Fruit fly (Drosophila melanogaster) whole organism, embryonic: ENCODE measurements around the gene heph.

Experiments used
- Aef1 ChIP-seq: fragments of 200-800 bp; sonication (Bioruptor generic); IDR thresholded peaks from 3 replicates; pipeline ENCODE4 v1.3.6; 2022; ENCODE audit warnings: missing biosample characterization, missing genetic modification characterization
- Asciz ChIP-seq: fragments of 200-800 bp; sonication (Bioruptor generic); optimal IDR thresholded peaks from 2 replicates; lab custom pipeline; 2017; ENCODE audit warnings: missing biosample characterization, mild to moderate bottlenecking, missing genetic modification characterization, missing genetic modification reagents
- Atf3 ChIP-seq: fragments of 200-800 bp; sonication (Bioruptor generic); optimal IDR thresholded peaks from 3 replicates; lab custom pipeline; 2016; ENCODE audit warnings: missing biosample characterization, missing genetic modification characterization
- Blimp-1 ChIP-seq: fragments of 200-800 bp; sonication (Bioruptor generic); optimal IDR thresholded peaks from 3 replicates; lab custom pipeline; 2018; ENCODE audit warnings: missing biosample characterization, missing genetic modification characterization, mild to moderate bottlenecking, moderate library complexity, missing genetic modification reagents
- CG10321 ChIP-seq: fragments of 200-800 bp; sonication (Bioruptor generic); IDR thresholded peaks from 2 replicates; pipeline ENCODE4 v1.3.6; 2022; ENCODE audit warnings: missing biosample characterization, missing genetic modification characterization
- CG10979 ChIP-seq: fragments of 200-800 bp; sonication (Bioruptor generic); optimal IDR thresholded peaks from 2 replicates; lab custom pipeline; 2018; ENCODE audit warnings: missing biosample characterization, mild to moderate bottlenecking, missing genetic modification characterization, moderate library complexity
- CG11093 ChIP-seq: fragments of 200-800 bp; sonication (Bioruptor generic); IDR thresholded peaks from 3 replicates; pipeline ENCODE4 v1.3.6; 2022; ENCODE audit warnings: missing biosample characterization, missing genetic modification characterization
- CG17912 ChIP-seq: fragments of 200-800 bp; sonication (Bioruptor generic); optimal IDR thresholded peaks from 2 replicates; lab custom pipeline; 2018; ENCODE audit warnings: missing biosample characterization, mild to moderate bottlenecking, missing genetic modification characterization
- CG18764 ChIP-seq: fragments of 200-800 bp; sonication (Bioruptor generic); optimal IDR thresholded peaks from 3 replicates; lab custom pipeline; 2016; ENCODE audit warnings: missing biosample characterization, missing genetic modification characterization
- CG30403 ChIP-seq: fragments of 200-800 bp; sonication (Bioruptor generic); optimal IDR thresholded peaks from 3 replicates; lab custom pipeline; 2016; ENCODE audit warnings: missing biosample characterization, missing genetic modification characterization
- CG31224 ChIP-seq: fragments of 200-800 bp; sonication (Bioruptor generic); IDR thresholded peaks from 2 replicates; pipeline ENCODE4 v1.3.6; 2022; ENCODE audit warnings: missing biosample characterization, missing genetic modification characterization
- CG3281 ChIP-seq: fragments of 200-800 bp; sonication (Bioruptor generic); optimal IDR thresholded peaks from 3 replicates; lab custom pipeline; 2017; ENCODE audit warnings: missing biosample characterization, mild to moderate bottlenecking, missing genetic modification characterization
- CG42726 ChIP-seq: fragments of 200-800 bp; sonication (Bioruptor generic); IDR thresholded peaks from 2 replicates; pipeline ENCODE4 v1.3.6; 2022; ENCODE audit warnings: missing biosample characterization, missing genetic modification characterization; ENCODE audit not compliant: partially characterized antibody
- CG4617 ChIP-seq: fragments of 200-800 bp; sonication (Bioruptor generic); optimal IDR thresholded peaks from 3 replicates; lab custom pipeline; 2016; ENCODE audit warnings: missing biosample characterization, missing genetic modification characterization, borderline replicate concordance
- CG6791 ChIP-seq: fragments of 200-800 bp; sonication (Bioruptor generic); IDR thresholded peaks from 3 replicates; pipeline ENCODE4 v1.3.6; 2022; ENCODE audit warnings: missing biosample characterization, missing genetic modification characterization; ENCODE audit not compliant: partially characterized antibody
- CG7987 ChIP-seq: fragments of 200-800 bp; sonication (Bioruptor generic); optimal IDR thresholded peaks from 2 replicates; lab custom pipeline; 2018; ENCODE audit warnings: missing biosample characterization, mild to moderate bottlenecking, missing genetic modification characterization, moderate library complexity
- CG8765 ChIP-seq: fragments of 200-800 bp; sonication (Bioruptor generic); IDR thresholded peaks from 2 replicates; pipeline ENCODE4 v1.3.6; 2022; ENCODE audit warnings: missing biosample characterization, missing genetic modification characterization
- CG8944 ChIP-seq: fragments of 200-800 bp; sonication (Bioruptor generic); optimal IDR thresholded peaks from 3 replicates; lab custom pipeline; 2016; ENCODE audit warnings: missing biosample characterization, missing genetic modification characterization
- CG9797 ChIP-seq: fragments of 200-800 bp; sonication (Bioruptor generic); optimal IDR thresholded peaks from 3 replicates; lab custom pipeline; 2018; ENCODE audit warnings: missing biosample characterization, mild to moderate bottlenecking, missing genetic modification characterization
- D19A ChIP-seq: fragments of 200-800 bp; optimal IDR thresholded peaks from 3 replicates; lab custom pipeline; 2019; ENCODE audit warnings: missing biosample characterization, mild to moderate bottlenecking, missing genetic modification characterization, moderate library complexity
- Dll ChIP-seq: fragments of 200-800 bp; sonication (Bioruptor generic); IDR thresholded peaks from 4 replicates; pipeline ENCODE4 v1.3.6; 2022; ENCODE audit warnings: missing biosample characterization, missing genetic modification characterization; ENCODE audit not compliant: partially characterized antibody
- Drgx ChIP-seq: fragments of 200-800 bp; sonication (Bioruptor generic); IDR thresholded peaks from 2 replicates; pipeline ENCODE4 v1.3.6; 2022; ENCODE audit warnings: missing biosample characterization, missing genetic modification characterization
- Lpt ChIP-seq: fragments of >200 bp; optimal IDR thresholded peaks from 2 replicates; lab custom pipeline; 2018; ENCODE audit warnings: missing biosample characterization, missing genetic modification characterization
- MBD-R2 ChIP-seq: fragments of 200-800 bp; sonication (Bioruptor generic); IDR thresholded peaks from 2 replicates; pipeline ENCODE4 v1.3.6; 2022; ENCODE audit warnings: missing biosample characterization, missing genetic modification characterization
- NC2β ChIP-seq: fragments of 200-800 bp; sonication (Bioruptor generic); optimal IDR thresholded peaks from 2 replicates; lab custom pipeline; 2016; ENCODE audit warnings: missing biosample characterization, missing genetic modification characterization
- Nf-YC ChIP-seq: fragments of 200-800 bp; optimal IDR thresholded peaks from 3 replicates; lab custom pipeline; 2019; ENCODE audit warnings: missing biosample characterization, mild to moderate bottlenecking, missing genetic modification characterization, moderate library complexity
- Pdp1 ChIP-seq, 2 experiments: fragments of 200-800 bp; sonication (Bioruptor generic); optimal IDR thresholded peaks; 3 replicates each; lab custom pipeline; 2016; ENCODE audit warnings: missing biosample characterization in 2 of 2, missing genetic modification characterization in 2 of 2, mild to moderate bottlenecking in 1 of 2, moderate library complexity in 1 of 2
- Ravus ChIP-seq: fragments of 200-800 bp; sonication (Bioruptor generic); IDR thresholded peaks from 2 replicates; pipeline ENCODE4 v1.3.6; 2022; ENCODE audit warnings: missing biosample characterization, missing genetic modification characterization
- Stat92E ChIP-seq, 3 experiments: fragments of >200 bp in 2 of 3; fragments of 200-800 bp in 1 of 3; sonication (Bioruptor generic) in 1 of 3; optimal IDR thresholded peaks; 2 replicates each; lab custom pipeline; 2017 to 2019; ENCODE audit warnings: missing biosample characterization in 3 of 3, missing genetic modification characterization in 3 of 3, mild to moderate bottlenecking in 1 of 3, moderate library complexity in 1 of 3
- Xbp1 ChIP-seq: fragments of 200-800 bp; sonication (Bioruptor generic); optimal IDR thresholded peaks from 3 replicates; lab custom pipeline; 2016; ENCODE audit warnings: missing biosample characterization, mild to moderate bottlenecking, missing genetic modification characterization
- bab2 ChIP-seq: fragments of 200-800 bp; sonication (Bioruptor generic); optimal IDR thresholded peaks from 2 replicates; lab custom pipeline; 2016; ENCODE audit warnings: missing biosample characterization, missing genetic modification characterization
- bcd ChIP-seq: fragments of 200-800 bp; sonication (Bioruptor generic); optimal IDR thresholded peaks from 2 replicates; lab custom pipeline; 2017; ENCODE audit warnings: missing biosample characterization, mild to moderate bottlenecking, missing genetic modification characterization
- br ChIP-seq: fragments of >200 bp; optimal IDR thresholded peaks from 2 replicates; lab custom pipeline; 2017
- chm ChIP-seq: fragments of 200-800 bp; sonication (Bioruptor generic); IDR thresholded peaks from 2 replicates; pipeline ENCODE4 v1.3.6; 2022; ENCODE audit warnings: missing biosample characterization, missing genetic modification characterization
- croc ChIP-seq: fragments of 200-800 bp; sonication (Bioruptor generic); conservative IDR thresholded peaks from 3 replicates; pipeline ENCODE4 v1.3.6; 2022; ENCODE audit warnings: missing biosample characterization, missing genetic modification characterization
- da ChIP-seq: fragments of 200-800 bp; sonication (Bioruptor generic); optimal IDR thresholded peaks from 2 replicates; lab custom pipeline; 2016; ENCODE audit warnings: missing biosample characterization, missing genetic modification characterization
- dm ChIP-seq: fragments of 200-800 bp; sonication (Bioruptor generic); optimal IDR thresholded peaks from 3 replicates; lab custom pipeline; 2016; ENCODE audit warnings: missing biosample characterization, missing genetic modification characterization
- esg ChIP-seq: fragments of 200-800 bp; sonication (Bioruptor generic); conservative IDR thresholded peaks from 2 replicates; pipeline ENCODE4 v1.3.6; 2022; ENCODE audit warnings: missing biosample characterization, missing genetic modification characterization
- fu2 ChIP-seq: fragments of 200-800 bp; sonication (Bioruptor generic); optimal IDR thresholded peaks from 2 replicates; lab custom pipeline; 2016; ENCODE audit warnings: missing biosample characterization, missing genetic modification characterization
- mld ChIP-seq: fragments of 200-800 bp; sonication (Bioruptor generic); IDR thresholded peaks from 3 replicates; pipeline ENCODE4 v1.3.6; 2022; ENCODE audit warnings: missing biosample characterization, missing genetic modification characterization; ENCODE audit not compliant: partially characterized antibody
- odd ChIP-seq: fragments of 200-800 bp; sonication (Bioruptor generic); optimal IDR thresholded peaks from 2 replicates; lab custom pipeline; 2017; ENCODE audit warnings: missing biosample characterization, mild to moderate bottlenecking, missing genetic modification characterization
- pan ChIP-seq, 4 experiments: fragments of >200 bp in 3 of 4; fragments of 200-800 bp in 1 of 4; sonication (Bioruptor generic) in 1 of 4; optimal IDR thresholded peaks in 3 of 4; IDR thresholded peaks in 1 of 4; 2 replicates each; pipeline versions ENCODE4 v1.3.6 to Lab custom; 2017 to 2022; ENCODE audit warnings: missing biosample characterization in 2 of 4, missing genetic modification characterization in 2 of 4, mixed read lengths in 1 of 4
- pfk ChIP-seq: fragments of 200-800 bp; sonication (Bioruptor generic); optimal IDR thresholded peaks from 2 replicates; lab custom pipeline; 2018; ENCODE audit warnings: missing biosample characterization, mild to moderate bottlenecking, missing genetic modification characterization, moderate library complexity
- pho ChIP-seq: fragments of 200-800 bp; sonication (Bioruptor generic); optimal IDR thresholded peaks from 2 replicates; lab custom pipeline; 2016; ENCODE audit warnings: missing biosample characterization, missing genetic modification characterization
- pum ChIP-seq: fragments of 200-800 bp; sonication (Bioruptor generic); optimal IDR thresholded peaks from 2 replicates; lab custom pipeline; 2016; ENCODE audit warnings: missing biosample characterization, missing genetic modification characterization
- pzg ChIP-seq: fragments of 200-800 bp; sonication (Bioruptor generic); optimal IDR thresholded peaks from 3 replicates; lab custom pipeline; 2018; ENCODE audit warnings: missing biosample characterization, mild to moderate bottlenecking, missing genetic modification characterization, moderate library complexity
- sna ChIP-seq: fragments of 200-800 bp; sonication (Bioruptor generic); IDR thresholded peaks from 2 replicates; pipeline ENCODE4 v1.3.6; 2022; ENCODE audit warnings: missing biosample characterization, missing genetic modification characterization; ENCODE audit not compliant: partially characterized antibody
- tll ChIP-seq, 2 experiments: fragments of 200-800 bp in 1 of 2; fragments of >200 bp in 1 of 2; sonication (Bioruptor generic) in 1 of 2; optimal IDR thresholded peaks; 2 replicates each; lab custom pipeline; 2017 to 2019; ENCODE audit warnings: missing biosample characterization in 2 of 2, missing genetic modification characterization in 2 of 2, mild to moderate bottlenecking in 1 of 2, moderate library complexity in 1 of 2
- toy ChIP-seq: fragments of 200-800 bp; sonication (Bioruptor generic); IDR thresholded peaks from 2 replicates; pipeline ENCODE4 v1.3.6; 2022; ENCODE audit warnings: missing biosample characterization, missing genetic modification characterization
- z ChIP-seq: fragments of 200-800 bp; sonication (Bioruptor generic); IDR thresholded peaks from 3 replicates; pipeline ENCODE4 v1.3.6; 2022; ENCODE audit warnings: missing biosample characterization, missing genetic modification characterization

heph gene

dm6 chr3R:31810073-31810530 is 205.2 kb downstream of the heph start, which contains the start of gene Rift (continued):
- TF ChIP-seq Nf-YC (tag; lab: Kevin White, UChicago) = peak; percentile 26
- no peak for TF ChIP-seq br
- TF ChIP-seq croc (GFP tag; lab: Robert Waterston, UW) = no peak
- no peak for TF ChIP-seq bcd (GFP tag; lab: Kevin White, UChicago)
- TF ChIP-seq CG11093 = 0 out of 3 replicates have a peak, but pooled peaks have one; percentile 31
- TF ChIP-seq CG8765 (GFP tag; lab: Robert Waterston, UW) = no peak
- TF ChIP-seq CG4617 (GFP tag; lab: Kevin White, UChicago) = no peak
- no peak for TF ChIP-seq fu2
- TF ChIP-seq CG9797 = no peak
- no peak for TF ChIP-seq esg (GFP tag; lab: Robert Waterston, UW)
- TF ChIP-seq MBD-R2 (GFP tag; lab: Robert Waterston, UW) = peak; percentile 28; the same call in 1 of the 2 replicates
- TF ChIP-seq tll (GFP tag; optimal IDR thresholded peaks at IDR 0.05; lab: Kevin White, UChicago) = no peak
- 0 out of 2 replicates have a peak, but pooled peaks have one; percentile 52 for TF ChIP-seq chm
- peak; percentile 30 for TF ChIP-seq CG30403
- no peak for TF ChIP-seq CG42726 (GFP tag; lab: Robert Waterston, UW)
- peak; percentile 41 for TF ChIP-seq Asciz (GFP tag; lab: Kevin White, UChicago)
- peak; percentile 40 for TF ChIP-seq Blimp-1 (GFP tag; lab: Kevin White, UChicago)
- peak; percentile 43; the same call in 2 of the 3 replicates for TF ChIP-seq Aef1 (GFP tag; lab: Robert Waterston, UW)
- no peak for TF ChIP-seq z (GFP tag; lab: Robert Waterston, UW)
- peak; percentile 69 for TF ChIP-seq Drgx (GFP tag; lab: Robert Waterston, UW)
- no peak for TF ChIP-seq CG6791 (GFP tag; lab: Robert Waterston, UW)
- TF ChIP-seq CG3281 (GFP tag; lab: Kevin White, UChicago) = peak; percentile 45
- TF ChIP-seq sna (GFP tag; lab: Robert Waterston, UW) = 0 out of 2 replicates have a peak, but pooled peaks have one; percentile 36
- no peak for TF ChIP-seq da
- no peak for TF ChIP-seq CG31224
- TF ChIP-seq Pdp1 (GFP tag; optimal IDR thresholded peaks at IDR 0.05; lab: Kevin White, UChicago) = peak; percentile 4 to 26
- TF ChIP-seq CG8944 (GFP tag; lab: Kevin White, UChicago) = no peak
- TF ChIP-seq pum (GFP tag; lab: Kevin White, UChicago) = no peak
- TF ChIP-seq Atf3 = no peak
- TF ChIP-seq Dll (GFP tag; lab: Robert Waterston, UW) = peak; percentile 59; the same call in 3 of the 4 replicates
- no peak for TF ChIP-seq pan (optimal IDR thresholded peaks at IDR 0.05; lab: Kevin White, UChicago)
- peak in 1 of 2 experiments; percentile 43 for TF ChIP-seq pan (GFP tag; optimal IDR thresholded peaks at IDR 0.05 in 1 of 2, IDR thresholded peaks at IDR 0.05 in 1 of 2)
- no peak for TF ChIP-seq mld (GFP tag; lab: Robert Waterston, UW)
- peak; percentile 7 for TF ChIP-seq pho (GFP tag; lab: Kevin White, UChicago)
- TF ChIP-seq D19A (tag; lab: Kevin White, UChicago) = peak; percentile 48
- peak; percentile 30 for TF ChIP-seq bab2 (GFP tag; lab: Kevin White, UChicago)
- TF ChIP-seq toy = no peak
- no peak for TF ChIP-seq odd (GFP tag; lab: Kevin White, UChicago)
- TF ChIP-seq pzg = peak; percentile 8
- no peak for TF ChIP-seq NC2β (GFP tag; lab: Kevin White, UChicago)
- TF ChIP-seq CG10321 (GFP tag; lab: Robert Waterston, UW) = no peak
- TF ChIP-seq Ravus (GFP tag; lab: Robert Waterston, UW) = no peak
- TF ChIP-seq Lpt (GFP tag; lab: Kevin White, UChicago) = no peak
- no peak for TF ChIP-seq Xbp1 (GFP tag; lab: Kevin White, UChicago)
- peak; percentile 22 for TF ChIP-seq CG10979 (tag; lab: Kevin White, UChicago)
- no peak for TF ChIP-seq CG7987 (GFP tag; lab: Kevin White, UChicago)
- TF ChIP-seq Stat92E (GFP tag; optimal IDR thresholded peaks at IDR 0.05; lab: Kevin White, UChicago) = no peak
- no peak for TF ChIP-seq pfk (GFP tag; lab: Kevin White, UChicago)
- TF ChIP-seq CG18764 = no peak
- peak; percentile 28 for TF ChIP-seq dm
- no peak for TF ChIP-seq CG17912 (GFP tag; lab: Kevin White, UChicago)
